Worm (Caenorhabditis elegans): ENCODE results near the gene str-198.

The str-198 gene

DNA sequence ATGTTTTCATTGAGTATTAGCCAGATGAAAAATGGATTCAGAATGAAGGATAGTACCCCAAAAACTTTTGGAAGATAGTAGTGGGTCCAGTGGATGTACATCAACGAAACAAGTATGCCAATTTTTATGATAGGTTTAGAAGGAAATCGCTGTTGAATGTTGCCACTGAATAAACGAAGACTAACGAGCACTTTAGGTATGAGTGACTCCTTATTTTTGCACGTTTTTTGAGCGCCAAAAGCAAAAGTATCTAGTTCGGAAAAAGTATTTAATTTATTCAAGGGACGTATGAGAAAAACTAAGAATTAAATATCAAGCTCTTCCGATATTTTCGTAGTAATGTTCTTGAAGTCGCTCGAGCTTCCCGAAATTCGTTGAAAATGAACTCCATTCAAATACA is 26.2 kb downstream of the str-198 start, which contains the start of gene srj-10:
srj-10 (minus strand) TSS at position 101 of the 400 bp plus-strand sequence.
- no peak for TF ChIP-seq hmg-4 (GFP tag; optimal IDR thresholded peaks at IDR 0.05)
- TF ChIP-seq tbx-37 (GFP tag; conservative IDR thresholded peaks at IDR 0.05), result no peak
- TF ChIP-seq flt-1 (GFP tag; IDR thresholded peaks at IDR 0.05), result no peak
- TF ChIP-seq hmbx-1 (tag; optimal IDR thresholded peaks at IDR 0.05), result no peak
- TF ChIP-seq aly-1 (tag; optimal IDR thresholded peaks at IDR 0.05), result no peak
- TF ChIP-seq ceh-36 (tag; optimal IDR thresholded peaks at IDR 0.05), result no peak
- TF ChIP-seq hnd-1 (tag; optimal IDR thresholded peaks at IDR 0.05), result no peak
- no peak for TF ChIP-seq scrt-1 (GFP tag; IDR thresholded peaks at IDR 0.05)
- no peak for TF ChIP-seq sea-1 (GFP tag; conservative IDR thresholded peaks at IDR 0.05)
- TF ChIP-seq tra-4 (tag; optimal IDR thresholded peaks at IDR 0.05), result no peak
- no peak for TF ChIP-seq pes-1 (GFP tag; IDR thresholded peaks at IDR 0.05)
- TF ChIP-seq ets-7 (tag; optimal IDR thresholded peaks at IDR 0.05), result no peak
- TF ChIP-seq F13C5.2 (tag; optimal IDR thresholded peaks at IDR 0.05), result no peak
- TF ChIP-seq tbx-11 (GFP tag; IDR thresholded peaks at IDR 0.05), result no peak
- TF ChIP-seq ama-1 (optimal IDR thresholded peaks at IDR 0.05), result no peak
- no peak for TF ChIP-seq ceh-13 (GFP tag; optimal IDR thresholded peaks at IDR 0.05)
- no peak for TF ChIP-seq B0310.2 (tag; optimal IDR thresholded peaks at IDR 0.05)

DNA sequence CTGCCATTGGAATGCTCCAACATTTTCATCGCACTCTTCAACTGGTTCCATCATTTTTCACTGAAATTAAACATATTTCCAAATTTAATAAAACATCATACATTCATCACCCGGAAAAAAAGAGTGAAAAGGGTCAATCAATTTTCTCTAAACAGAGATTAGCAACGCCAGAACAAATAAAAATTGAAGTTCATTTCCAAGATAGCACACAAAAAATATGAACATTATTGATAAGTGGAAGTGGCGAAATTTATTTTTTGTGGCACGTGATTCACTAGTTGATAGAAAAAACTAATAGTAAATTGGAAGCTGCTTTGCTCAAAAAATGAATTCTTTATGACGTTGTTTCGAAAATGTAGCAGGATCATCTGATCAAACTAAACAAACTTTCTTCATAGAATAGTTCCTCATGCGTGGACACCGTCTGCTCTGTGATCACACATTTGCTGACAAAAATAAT is 27.7 kb downstream of the str-198 start, which contains the start of the genes F14H3.12 and srj-29:
F14H3.12 (minus strand) TSS at position 74 of the 460 bp plus-strand sequence.
srj-29 (plus strand) TSS at position 410 of the 460 bp plus-strand sequence.
- no peak for TF ChIP-seq hmg-4 (GFP tag; optimal IDR thresholded peaks at IDR 0.05)
- TF ChIP-seq scrt-1 (GFP tag; IDR thresholded peaks at IDR 0.05), result no peak
- TF ChIP-seq ets-7 (tag; optimal IDR thresholded peaks at IDR 0.05), result no peak
- TF ChIP-seq pes-1 (GFP tag; IDR thresholded peaks at IDR 0.05), result no peak
- TF ChIP-seq tbx-37 (GFP tag; conservative IDR thresholded peaks at IDR 0.05), result no peak
- TF ChIP-seq F13C5.2 (tag; optimal IDR thresholded peaks at IDR 0.05), result no peak
- TF ChIP-seq sea-1 (GFP tag; conservative IDR thresholded peaks at IDR 0.05), result no peak
- TF ChIP-seq tbx-11 (GFP tag; IDR thresholded peaks at IDR 0.05), result no peak
- no peak for TF ChIP-seq ceh-13 (GFP tag; optimal IDR thresholded peaks at IDR 0.05)
- no peak for TF ChIP-seq B0310.2 (tag; optimal IDR thresholded peaks at IDR 0.05)
- no peak for TF ChIP-seq aly-1 (tag; optimal IDR thresholded peaks at IDR 0.05)
- TF ChIP-seq tra-4 (tag; optimal IDR thresholded peaks at IDR 0.05), result no peak
- no peak for TF ChIP-seq hmbx-1 (tag; optimal IDR thresholded peaks at IDR 0.05)
- no peak for TF ChIP-seq hnd-1 (tag; optimal IDR thresholded peaks at IDR 0.05)
- no peak for TF ChIP-seq ceh-36 (tag; optimal IDR thresholded peaks at IDR 0.05)
- no peak for TF ChIP-seq ama-1 (optimal IDR thresholded peaks at IDR 0.05)
- TF ChIP-seq flt-1 (GFP tag; IDR thresholded peaks at IDR 0.05), result no peak

- TF ChIP-seq flt-1 (GFP tag; IDR thresholded peaks at IDR 0.05), result no peak
- no peak for TF ChIP-seq ceh-13 (GFP tag; optimal IDR thresholded peaks at IDR 0.05)
- no peak for TF ChIP-seq ets-7 (tag; optimal IDR thresholded peaks at IDR 0.05)
- no peak for TF ChIP-seq sea-1 (GFP tag; conservative IDR thresholded peaks at IDR 0.05)
Measured at ce11 chrV:16080039-16080438, 32.4 kb downstream of the str-198 start.

- no peak for TF ChIP-seq sea-1 (GFP tag; conservative IDR thresholded peaks at IDR 0.05)
- no peak for TF ChIP-seq tbx-37 (GFP tag; conservative IDR thresholded peaks at IDR 0.05)
- TF ChIP-seq tbx-11 (GFP tag; IDR thresholded peaks at IDR 0.05), result no peak
- TF ChIP-seq B0310.2 (tag; optimal IDR thresholded peaks at IDR 0.05), result no peak
- TF ChIP-seq hmbx-1 (tag; optimal IDR thresholded peaks at IDR 0.05), result no peak
- TF ChIP-seq aly-1 (tag; optimal IDR thresholded peaks at IDR 0.05), result no peak
- TF ChIP-seq scrt-1 (GFP tag; IDR thresholded peaks at IDR 0.05), result no peak
- TF ChIP-seq ets-7 (tag; optimal IDR thresholded peaks at IDR 0.05), result no peak
- TF ChIP-seq hmg-4 (GFP tag; optimal IDR thresholded peaks at IDR 0.05), result no peak
- no peak for TF ChIP-seq flt-1 (GFP tag; IDR thresholded peaks at IDR 0.05)
- no peak for TF ChIP-seq ceh-13 (GFP tag; optimal IDR thresholded peaks at IDR 0.05)
- no peak for TF ChIP-seq tra-4 (tag; optimal IDR thresholded peaks at IDR 0.05)
- TF ChIP-seq hnd-1 (tag; optimal IDR thresholded peaks at IDR 0.05), result no peak
- no peak for TF ChIP-seq ceh-36 (tag; optimal IDR thresholded peaks at IDR 0.05)
- no peak for TF ChIP-seq F13C5.2 (tag; optimal IDR thresholded peaks at IDR 0.05)
- no peak for TF ChIP-seq ama-1 (optimal IDR thresholded peaks at IDR 0.05)
- TF ChIP-seq pes-1 (GFP tag; IDR thresholded peaks at IDR 0.05), result no peak
Measured at ce11 chrV:16080678-16081077, 33.1 kb downstream of the str-198 start.

DNA sequence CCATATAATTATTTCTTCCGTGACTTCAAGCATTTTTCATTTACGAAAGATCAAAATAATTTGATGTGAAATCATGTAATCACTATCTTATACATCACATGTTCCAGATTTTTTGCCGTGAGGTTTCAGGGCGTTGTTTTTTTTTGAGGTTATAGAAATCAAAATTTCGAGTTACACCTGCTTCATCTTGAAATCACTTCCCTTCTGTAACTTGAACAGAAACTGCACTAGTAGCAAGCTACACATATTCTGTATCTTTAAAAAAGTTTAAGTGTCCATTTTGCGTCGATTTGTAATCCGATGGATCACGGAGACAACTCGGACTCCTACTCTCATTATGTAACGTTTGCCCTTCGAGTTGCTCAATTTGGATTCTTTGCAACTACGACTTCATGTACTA is 43.1 kb downstream of the str-198 start, which contains the start of gene F22B8.3:
F22B8.3 (plus strand) TSS at position 301 of the 400 bp plus-strand sequence.
- TF ChIP-seq hmbx-1 (tag; optimal IDR thresholded peaks at IDR 0.05) (no peak), ceh-13 (GFP tag; optimal IDR thresholded peaks at IDR 0.05) (no peak), B0310.2 (tag; optimal IDR thresholded peaks at IDR 0.05) (no peak), sea-1 (GFP tag; conservative IDR thresholded peaks at IDR 0.05) (no peak), F13C5.2 (tag; optimal IDR thresholded peaks at IDR 0.05) (no peak), pes-1 (GFP tag; IDR thresholded peaks at IDR 0.05) (no peak)

- no peak for TF ChIP-seq ceh-36 (tag; optimal IDR thresholded peaks at IDR 0.05)
Measured at ce11 chrV:16094284-16094683, 46.7 kb downstream of the str-198 start, which contains the start of gene F22B8.7. TSS of gene F22B8.7 (plus strand) at chrV:16094584.

DNA sequence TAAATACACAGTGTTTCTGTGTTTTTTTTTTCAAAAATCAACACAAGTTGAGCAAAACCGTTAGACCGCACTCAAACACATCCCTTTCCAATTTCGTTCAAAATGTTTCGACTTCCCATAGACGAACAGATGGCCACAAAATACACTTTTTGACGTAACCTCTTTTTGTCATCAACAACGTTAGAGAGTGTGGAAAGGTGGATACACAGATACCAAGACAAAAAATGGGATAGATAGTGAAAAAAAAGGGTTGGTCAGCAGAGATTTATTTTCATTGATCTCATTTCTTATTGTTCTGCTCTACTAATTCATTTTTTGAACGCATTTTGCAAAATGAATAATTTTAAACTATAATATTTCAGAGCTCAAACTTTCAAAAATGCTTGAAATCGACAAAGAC is 47.3 kb downstream of the str-198 start:
- TF ChIP-seq pes-1 (GFP tag; IDR thresholded peaks at IDR 0.05), result no peak
- no peak for TF ChIP-seq ama-1 (optimal IDR thresholded peaks at IDR 0.05)
- TF ChIP-seq F13C5.2 (tag; optimal IDR thresholded peaks at IDR 0.05), result no peak
- TF ChIP-seq flt-1 (GFP tag; IDR thresholded peaks at IDR 0.05), result no peak
- no peak for TF ChIP-seq tbx-11 (GFP tag; IDR thresholded peaks at IDR 0.05)
- TF ChIP-seq tra-4 (tag; optimal IDR thresholded peaks at IDR 0.05), result no peak
- no peak for TF ChIP-seq ceh-13 (GFP tag; optimal IDR thresholded peaks at IDR 0.05)
- TF ChIP-seq scrt-1 (GFP tag; IDR thresholded peaks at IDR 0.05), result no peak
- no peak for TF ChIP-seq B0310.2 (tag; optimal IDR thresholded peaks at IDR 0.05)
- TF ChIP-seq hnd-1 (tag; optimal IDR thresholded peaks at IDR 0.05), result no peak
- no peak for TF ChIP-seq ets-7 (tag; optimal IDR thresholded peaks at IDR 0.05)
- no peak for TF ChIP-seq hmg-4 (GFP tag; optimal IDR thresholded peaks at IDR 0.05)
- no peak for TF ChIP-seq sea-1 (GFP tag; conservative IDR thresholded peaks at IDR 0.05)
- TF ChIP-seq tbx-37 (GFP tag; conservative IDR thresholded peaks at IDR 0.05), result no peak
- TF ChIP-seq aly-1 (tag; optimal IDR thresholded peaks at IDR 0.05), result no peak
- TF ChIP-seq hmbx-1 (tag; optimal IDR thresholded peaks at IDR 0.05), result no peak
- no peak for TF ChIP-seq ceh-36 (tag; optimal IDR thresholded peaks at IDR 0.05)
